Fruit fly (Drosophila melanogaster): ENCODE measurements around the gene CG3402.
A peak's percentile ranks its signal among the peaks of the same experiment; 100 is the strongest.

The CG3402 gene

DNA sequence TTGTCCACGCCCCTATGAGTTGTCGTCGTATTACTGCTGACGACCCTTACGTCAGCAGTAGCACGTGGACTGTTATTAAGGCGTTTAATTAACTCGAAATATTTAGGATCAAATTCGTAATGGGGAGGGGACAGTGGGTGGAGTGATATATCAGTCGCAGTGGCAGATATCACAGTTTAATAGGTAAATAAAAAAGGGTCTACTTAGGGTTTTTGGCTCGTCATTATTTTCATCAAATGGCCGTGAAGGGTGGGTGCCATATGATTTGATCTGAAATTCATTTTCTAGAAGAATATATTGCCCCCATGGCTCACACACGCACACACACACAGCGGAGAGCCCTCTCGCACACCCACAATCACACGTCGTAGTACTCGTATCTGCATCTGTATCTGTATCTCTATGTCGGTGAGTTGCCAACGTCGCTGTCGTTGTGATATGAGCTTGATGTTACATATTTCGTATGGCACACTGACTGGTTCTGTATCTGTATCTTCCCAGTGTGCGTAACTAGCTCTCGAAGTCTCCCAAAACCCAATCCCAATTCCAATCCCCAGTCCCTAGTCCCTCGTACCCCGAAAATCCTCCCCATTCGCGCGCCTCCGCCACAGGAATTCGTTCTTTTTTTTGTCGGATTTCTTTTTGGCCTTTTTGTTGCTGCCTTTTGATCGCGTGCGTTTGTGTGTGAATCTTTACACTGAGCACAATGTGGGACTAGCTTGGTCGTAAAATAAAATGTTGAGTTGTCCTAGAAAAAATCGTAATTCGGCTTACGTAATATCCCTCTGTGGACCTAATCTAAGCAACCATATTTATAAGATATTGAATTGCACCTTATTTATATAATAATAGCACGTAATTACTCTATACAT is 25.9 kb downstream of the CG3402 start (continued):
- TF ChIP-seq CG2889 (GFP tag; IDR thresholded peaks at IDR 0.05): no peak
- TF ChIP-seq CG6854 (GFP tag; optimal IDR thresholded peaks at IDR 0.05): peak; percentile 5
- TF ChIP-seq CG14667 (GFP tag; IDR thresholded peaks at IDR 0.05): peak; percentile 59
- no peak for TF ChIP-seq gt (GFP tag; IDR thresholded peaks at IDR 0.05)
- peak; percentile 34 for TF ChIP-seq chn (GFP tag; optimal IDR thresholded peaks at IDR 0.05)
- TF ChIP-seq Xrp1 (GFP tag; IDR thresholded peaks at IDR 0.05): peak; percentile 55
- 0 out of 3 replicates have a peak, but pooled peaks have one; percentile 61 for TF ChIP-seq ase (GFP tag; IDR thresholded peaks at IDR 0.05)
- no peak for TF ChIP-seq CG11398 (GFP tag; optimal IDR thresholded peaks at IDR 0.05)
- TF ChIP-seq Ada2b (GFP tag; IDR thresholded peaks at IDR 0.05): peak; percentile 54; the same call in 1 of the 2 replicates
- no peak for TF ChIP-seq CG12071 (GFP tag; optimal IDR thresholded peaks at IDR 0.05)
- TF ChIP-seq CG13424 (tag; optimal IDR thresholded peaks at IDR 0.05): peak; percentile 20
- peak; percentile 96 for TF ChIP-seq sd (tag; optimal IDR thresholded peaks at IDR 0.05)
- TF ChIP-seq pum (GFP tag; optimal IDR thresholded peaks at IDR 0.05): peak; percentile 11
- TF ChIP-seq ssp (GFP tag; IDR thresholded peaks at IDR 0.05): peak; percentile 37; the same call in 1 of the 2 replicates
- no peak for TF ChIP-seq eyg (GFP tag; optimal IDR thresholded peaks at IDR 0.05)
- TF ChIP-seq CG16779 (GFP tag; IDR thresholded peaks at IDR 0.05): 0 out of 2 replicates have a peak, but pooled peaks have one; percentile 29
- no peak for TF ChIP-seq tna (GFP tag; IDR thresholded peaks at IDR 0.05; ENCODE audit: partially characterized antibody)
- peak; percentile 57 for TF ChIP-seq CG3847 (GFP tag; IDR thresholded peaks at IDR 0.05)
- TF ChIP-seq CG1529 (GFP tag; optimal IDR thresholded peaks at IDR 0.05): no peak
- TF ChIP-seq CG11560 (tag; IDR thresholded peaks at IDR 0.05): peak; percentile 20; the same call in 1 of the 3 replicates
- TF ChIP-seq ind (GFP tag; optimal IDR thresholded peaks at IDR 0.05): peak; percentile 41
- no peak for TF ChIP-seq Side (GFP tag; optimal IDR thresholded peaks at IDR 0.05)
- TF ChIP-seq hth (optimal IDR thresholded peaks at IDR 0.05): no peak
- TF ChIP-seq Sox102F (GFP tag; optimal IDR thresholded peaks at IDR 0.05): peak; percentile 51
- peak; percentile 40 for TF ChIP-seq zfh2 (GFP tag; optimal IDR thresholded peaks at IDR 0.05)
- TF ChIP-seq CG6791 (GFP tag; IDR thresholded peaks at IDR 0.05; ENCODE audit: partially characterized antibody): no peak
- no peak for TF ChIP-seq hkb (optimal IDR thresholded peaks at IDR 0.05)
- TF ChIP-seq hkb (GFP tag; IDR thresholded peaks at IDR 0.05): peak; percentile 33
- TF ChIP-seq abd-A (tag; optimal IDR thresholded peaks at IDR 0.05): peak; percentile 64
- peak; percentile 7 for TF ChIP-seq CG17385 (GFP tag; optimal IDR thresholded peaks at IDR 0.05)
- no peak for TF ChIP-seq emc (GFP tag; optimal IDR thresholded peaks at IDR 0.05)
- peak; percentile 18 for TF ChIP-seq fu2 (GFP tag; optimal IDR thresholded peaks at IDR 0.05)
- TF ChIP-seq cwo (GFP tag; optimal IDR thresholded peaks at IDR 0.05): peak; percentile 53
- TF ChIP-seq Atf6 (GFP tag; IDR thresholded peaks at IDR 0.05): peak; percentile 56; the same call in 1 of the 2 replicates
- peak; percentile 59 for TF ChIP-seq CG8765 (GFP tag; IDR thresholded peaks at IDR 0.05)
- TF ChIP-seq fd3F (GFP tag; optimal IDR thresholded peaks at IDR 0.05): peak; percentile 5
- peak; percentile 68; the same call in 1 of the 2 replicates for TF ChIP-seq NFAT (GFP tag; IDR thresholded peaks at IDR 0.05)
- peak; percentile 10 for TF ChIP-seq CG31365 (tag; optimal IDR thresholded peaks at IDR 0.05)
- TF ChIP-seq CG7928 (GFP tag; optimal IDR thresholded peaks at IDR 0.05): no peak
- TF ChIP-seq vvl (GFP tag; IDR thresholded peaks at IDR 0.05): peak; percentile 44; the same call in 1 of the 2 replicates
- TF ChIP-seq NK7.1 (GFP tag; optimal IDR thresholded peaks at IDR 0.05): no peak
- no peak for TF ChIP-seq prd (optimal IDR thresholded peaks at IDR 0.05)
- TF ChIP-seq prd (GFP tag; IDR thresholded peaks at IDR 0.05): peak; percentile 76
- no peak for TF ChIP-seq CG3995 (GFP tag; optimal IDR thresholded peaks at IDR 0.05)
- TF ChIP-seq jumu (GFP tag; optimal IDR thresholded peaks at IDR 0.05): no peak
- no peak for TF ChIP-seq br (optimal IDR thresholded peaks at IDR 0.05)
- no peak for TF ChIP-seq CG9876 (GFP tag; optimal IDR thresholded peaks at IDR 0.05)
- TF ChIP-seq lola (GFP tag; optimal IDR thresholded peaks at IDR 0.05): peak in 2 of 3 experiments; percentile 15 to 56
- TF ChIP-seq Mes4 (GFP tag; optimal IDR thresholded peaks at IDR 0.05): no peak
- peak; percentile 15 to 37 for TF ChIP-seq Hr51 (GFP tag; optimal IDR thresholded peaks at IDR 0.05)

Measured in whole organism, embryonic.